Worm (Caenorhabditis elegans) whole organism, L3 larva: ENCODE results near the gene fbxa-218.

ENCODE experiments used
- R02D3.7 ChIP-seq: fragments of 150-350 bp; optimal IDR thresholded peaks from 2 replicates; lab custom pipeline; 2014; ENCODE audit warnings: missing biosample characterization, missing genetic modification characterization
- ZK546.5 ChIP-seq: sonication (generic microtip); optimal IDR thresholded peaks from 2 replicates; lab custom pipeline; 2017; ENCODE audit warnings: missing biosample characterization, missing genetic modification characterization
- aly-2 ChIP-seq: fragments of 150-350 bp; optimal IDR thresholded peaks from 2 replicates; lab custom pipeline; 2014; ENCODE audit warnings: missing biosample characterization, missing genetic modification characterization
- egl-27 ChIP-seq: sonication (generic microtip); optimal IDR thresholded peaks from 4 replicates; lab custom pipeline; 2017; ENCODE audit warnings: missing biosample characterization, missing genetic modification reagents, missing genetic modification characterization
- elt-3 ChIP-seq, 3 experiments: fragments of 150-350 bp in 1 of 3; sonication (generic microtip) in 2 of 3; optimal IDR thresholded peaks; 2 replicates in 2 of 3; 4 replicates in 1 of 3; lab custom pipeline; 2014 to 2017; ENCODE audit warnings: missing biosample characterization in 3 of 3, missing genetic modification characterization in 3 of 3
- fkh-10 ChIP-seq: sonication (generic microtip); optimal IDR thresholded peaks from 2 replicates; lab custom pipeline; 2017; ENCODE audit warnings: missing biosample characterization, missing genetic modification reagents, missing genetic modification characterization
- lin-39 ChIP-seq: fragments of 150-350 bp; optimal IDR thresholded peaks from 2 replicates; lab custom pipeline; 2018; ENCODE audit warnings: missing biosample characterization, missing genetic modification reagents, missing genetic modification characterization
- mdl-1 ChIP-seq: fragments of 150-350 bp; optimal IDR thresholded peaks from 2 replicates; lab custom pipeline; 2014; ENCODE audit warnings: missing biosample characterization, missing genetic modification characterization
- nfya-1 ChIP-seq: sonication (generic microtip); optimal IDR thresholded peaks from 2 replicates; lab custom pipeline; 2017; ENCODE audit warnings: missing genetic modification characterization, mild to moderate bottlenecking, missing compliant biosample characterization, antibody characterized with exemption, moderate library complexity; ENCODE audit not compliant: insufficient read depth
- zag-1 ChIP-seq: fragments of 150-350 bp; optimal IDR thresholded peaks from 2 replicates; lab custom pipeline; 2014; ENCODE audit warnings: missing biosample characterization, missing genetic modification characterization
- ztf-4 ChIP-seq: fragments of 150-350 bp; optimal IDR thresholded peaks from 2 replicates; lab custom pipeline; 2014; ENCODE audit warnings: missing biosample characterization, missing genetic modification characterization

ce11 chrIII:12430209-12430608 lies 6.1 kb upstream of the fbxa-218 start, which contains the start of gene Y49E10.16:
- TF ChIP-seq R02D3.7 (tag; lab: Kevin White, UChicago) (no peak), nfya-1 (tag; lab: Kevin White, UChicago) (no peak), zag-1 (tag; lab: Kevin White, UChicago) (no peak), aly-2 (no peak), fkh-10 (GFP tag; lab: Kevin White, UChicago) (no peak), mdl-1 (tag; lab: Kevin White, UChicago) (no peak), egl-27 (no peak), elt-3 (tag; optimal IDR thresholded peaks at IDR 0.05; lab: Kevin White, UChicago) (no peak), ZK546.5 (tag; lab: Kevin White, UChicago) (no peak), ztf-4 (tag; lab: Kevin White, UChicago) (no peak), lin-39 (tag; lab: Kevin White, UChicago) (no peak)
